Worm (Caenorhabditis elegans) whole organism, young adult: ENCODE measurements around the gene C27C12.3.
A peak's percentile ranks its signal among the peaks of the same experiment; 100 is the strongest.

Experiments used
- B0019.2 ChIP-seq: fragments of 200-800 bp; sonication (Bioruptor generic); conservative IDR thresholded peaks from 2 replicates; pipeline ENCODE4 v1.3.6; 2022; ENCODE audit warnings: missing genetic modification reagents, missing genetic modification characterization, missing compliant biosample characterization
- C06A6.2 ChIP-seq: fragments of 200-800 bp; sonication (Bioruptor generic); conservative IDR thresholded peaks from 2 replicates; pipeline ENCODE4 v1.3.6; 2022; ENCODE audit warnings: missing genetic modification characterization, missing compliant biosample characterization
- C17E4.6 ChIP-seq: fragments of 200-800 bp; sonication (Bioruptor generic); IDR thresholded peaks from 2 replicates; pipeline ENCODE4 v1.3.6; 2022; ENCODE audit warnings: missing genetic modification reagents, missing genetic modification characterization, missing compliant biosample characterization
- D2030.7 ChIP-seq: fragments of 200-800 bp; sonication (Bioruptor generic); IDR thresholded peaks from 2 replicates; pipeline ENCODE4 v1.3.6; 2022; ENCODE audit warnings: missing genetic modification reagents, missing genetic modification characterization, missing compliant biosample characterization
- F23B12.7 ChIP-seq: sonication (generic microtip); optimal IDR thresholded peaks from 2 replicates; lab custom pipeline; 2017; ENCODE audit warnings: missing genetic modification characterization, mild to moderate bottlenecking, missing compliant biosample characterization, antibody characterized with exemption, moderate library complexity; ENCODE audit not compliant: insufficient read depth
- F49E8.2 ChIP-seq: sonication (generic microtip); optimal IDR thresholded peaks from 3 replicates; lab custom pipeline; 2017; ENCODE audit warnings: missing genetic modification characterization, mild to moderate bottlenecking, missing compliant biosample characterization, antibody characterized with exemption, moderate library complexity; ENCODE audit not compliant: insufficient read depth
- F57A8.1 ChIP-seq: fragments of 200-800 bp; sonication (Bioruptor generic); optimal IDR thresholded peaks from 2 replicates; lab custom pipeline; 2018; ENCODE audit warnings: mild to moderate bottlenecking, missing genetic modification characterization, moderate library complexity, missing compliant biosample characterization
- K11D2.4 ChIP-seq: fragments of 200-800 bp; sonication (Bioruptor generic); IDR thresholded peaks from 2 replicates; pipeline ENCODE4 v1.3.6; 2022; ENCODE audit warnings: missing genetic modification reagents, missing genetic modification characterization, missing compliant biosample characterization
- T07F8.4 ChIP-seq: sonication (generic microtip); optimal IDR thresholded peaks from 2 replicates; lab custom pipeline; 2016; ENCODE audit warnings: mild to moderate bottlenecking, missing genetic modification characterization, moderate library complexity, missing compliant biosample characterization
- Y53F4B.3 ChIP-seq: fragments of 200-800 bp; sonication (Bioruptor generic); IDR thresholded peaks from 2 replicates; pipeline ENCODE4 v1.3.6; 2022; ENCODE audit warnings: missing genetic modification reagents, missing genetic modification characterization, missing compliant biosample characterization
- Y53G8AR.9 ChIP-seq: fragments of 200-800 bp; sonication (Bioruptor generic); conservative IDR thresholded peaks from 2 replicates; pipeline ENCODE4 v1.3.6; 2022; ENCODE audit warnings: missing genetic modification reagents, missing genetic modification characterization, missing compliant biosample characterization
- Y67H2A.10 ChIP-seq: fragments of 200-800 bp; sonication (Bioruptor generic); conservative IDR thresholded peaks from 2 replicates; pipeline ENCODE4 v1.3.6; 2022; ENCODE audit warnings: missing genetic modification reagents, missing genetic modification characterization, missing compliant biosample characterization
- Y79H2A.3 ChIP-seq: fragments of 200-800 bp; sonication (Bioruptor generic); conservative IDR thresholded peaks from 2 replicates; pipeline ENCODE4 v1.3.6; 2022; ENCODE audit warnings: missing genetic modification reagents, missing genetic modification characterization, missing compliant biosample characterization
- Y95B8A.8 ChIP-seq: fragments of 200-800 bp; sonication (Bioruptor generic); IDR thresholded peaks from 2 replicates; pipeline ENCODE4 v1.3.6; 2022; ENCODE audit warnings: missing genetic modification reagents, missing genetic modification characterization, missing compliant biosample characterization
- aptf-2 ChIP-seq: fragments of 200-800 bp; sonication (Bioruptor generic); conservative IDR thresholded peaks from 2 replicates; pipeline ENCODE4 v1.3.6; 2022; ENCODE audit warnings: missing genetic modification reagents, missing genetic modification characterization, missing compliant biosample characterization
- attf-5 ChIP-seq: fragments of 200-800 bp; sonication (Bioruptor generic); optimal IDR thresholded peaks from 2 replicates; lab custom pipeline; 2018; ENCODE audit warnings: mild to moderate bottlenecking, missing genetic modification characterization, missing compliant biosample characterization
- attf-6 ChIP-seq: fragments of 200-800 bp; sonication (Bioruptor generic); IDR thresholded peaks from 2 replicates; pipeline ENCODE4 v1.3.6; 2022; ENCODE audit warnings: missing genetic modification reagents, missing genetic modification characterization, missing compliant biosample characterization
- bed-1 ChIP-seq: fragments of 200-800 bp; sonication (Bioruptor generic); IDR thresholded peaks from 2 replicates; pipeline ENCODE4 v1.3.6; 2022; ENCODE audit warnings: missing genetic modification reagents, missing genetic modification characterization, missing compliant biosample characterization
- ccch-3 ChIP-seq: fragments of 200-800 bp; sonication (Bioruptor generic); optimal IDR thresholded peaks from 2 replicates; lab custom pipeline; 2018; ENCODE audit warnings: mild to moderate bottlenecking, missing genetic modification characterization, missing compliant biosample characterization
- cebp-2 ChIP-seq: fragments of 200-800 bp; sonication (Bioruptor generic); IDR thresholded peaks from 2 replicates; pipeline ENCODE4 v1.3.6; 2022; ENCODE audit warnings: missing genetic modification characterization, missing compliant biosample characterization
- ceh-100 ChIP-seq: fragments of 200-800 bp; sonication (Bioruptor generic); IDR thresholded peaks from 2 replicates; pipeline ENCODE4 v1.3.6; 2022; ENCODE audit warnings: missing genetic modification reagents, missing genetic modification characterization, missing compliant biosample characterization
- ceh-58 ChIP-seq: fragments of 200-800 bp; sonication (Bioruptor generic); IDR thresholded peaks from 2 replicates; pipeline ENCODE4 v1.3.6; 2022; ENCODE audit warnings: missing genetic modification characterization, missing compliant biosample characterization
- die-1 ChIP-seq: sonication (generic microtip); optimal IDR thresholded peaks from 2 replicates; lab custom pipeline; 2016; ENCODE audit warnings: missing genotype, mild to moderate bottlenecking, missing genetic modification characterization, missing compliant biosample characterization
- dox-1 ChIP-seq: fragments of 200-800 bp; sonication (Bioruptor generic); IDR thresholded peaks from 2 replicates; pipeline ENCODE4 v1.3.6; 2022; ENCODE audit warnings: missing genetic modification reagents, missing genetic modification characterization, missing compliant biosample characterization
- efl-1 ChIP-seq: fragments of 150-350 bp; optimal IDR thresholded peaks from 2 replicates; lab custom pipeline; 2014; ENCODE audit warnings: missing biosample characterization, missing genetic modification reagents, missing genetic modification characterization
- ekl-4 ChIP-seq: fragments of 200-800 bp; sonication (Bioruptor generic); IDR thresholded peaks from 2 replicates; pipeline ENCODE4 v1.3.6; 2022; ENCODE audit warnings: missing genetic modification reagents, missing genetic modification characterization, missing compliant biosample characterization
- fkh-3 ChIP-seq: sonication (generic microtip); optimal IDR thresholded peaks from 2 replicates; lab custom pipeline; 2016; ENCODE audit warnings: mild to moderate bottlenecking, missing genetic modification characterization, missing compliant biosample characterization
- gei-17 ChIP-seq: fragments of 200-800 bp; sonication (Bioruptor generic); optimal IDR thresholded peaks from 2 replicates; lab custom pipeline; 2018; ENCODE audit warnings: mild to moderate bottlenecking, missing genetic modification characterization, missing compliant biosample characterization
- hlh-26 ChIP-seq: fragments of 200-800 bp; sonication (Bioruptor generic); conservative IDR thresholded peaks from 2 replicates; pipeline ENCODE4 v1.3.6; 2022; ENCODE audit warnings: missing genetic modification reagents, missing genetic modification characterization, missing compliant biosample characterization
- hmg-1.2 ChIP-seq: fragments of 200-800 bp; sonication (Bioruptor generic); IDR thresholded peaks from 2 replicates; pipeline ENCODE4 v1.3.6; 2022; ENCODE audit warnings: missing genetic modification reagents, missing genetic modification characterization, missing compliant biosample characterization
- lin-35 ChIP-seq, 3 experiments: fragments of 150-350 bp in 2 of 3; sonication (generic microtip) in 1 of 3; optimal IDR thresholded peaks; 2 replicates each; lab custom pipeline; 2014 to 2018; ENCODE audit warnings: missing biosample characterization in 3 of 3, missing genetic modification characterization in 3 of 3, missing genetic modification reagents in 3 of 3
- mes-4 ChIP-seq: sonication (generic microtip); optimal IDR thresholded peaks from 2 replicates; lab custom pipeline; 2016; ENCODE audit warnings: missing genotype, missing genetic modification characterization, missing compliant biosample characterization
- mxl-1 ChIP-seq: sonication (generic microtip); optimal IDR thresholded peaks from 2 replicates; lab custom pipeline; 2016; ENCODE audit warnings: missing genetic modification characterization, missing compliant biosample characterization
- nfya-2 ChIP-seq: fragments of 200-800 bp; sonication (Bioruptor generic); IDR thresholded peaks from 2 replicates; pipeline ENCODE4 v1.3.6; 2022; ENCODE audit warnings: missing genetic modification reagents, missing genetic modification characterization, missing compliant biosample characterization
- nfyb-1 ChIP-seq: fragments of 200-800 bp; sonication (Bioruptor generic); IDR thresholded peaks from 2 replicates; pipeline ENCODE4 v1.3.6; 2022; ENCODE audit warnings: missing genetic modification reagents, missing genetic modification characterization, missing compliant biosample characterization
- nhr-90 ChIP-seq: sonication (generic microtip); optimal IDR thresholded peaks from 2 replicates; lab custom pipeline; 2016; ENCODE audit warnings: missing genotype, mild to moderate bottlenecking, missing genetic modification characterization, missing compliant biosample characterization
- sdz-38 ChIP-seq: sonication (generic microtip); optimal IDR thresholded peaks from 2 replicates; lab custom pipeline; 2016; ENCODE audit warnings: missing genotype, missing genetic modification characterization, missing compliant biosample characterization
- sea-2 ChIP-seq: fragments of 200-800 bp; sonication (Bioruptor generic); IDR thresholded peaks from 2 replicates; pipeline ENCODE4 v1.3.6; 2022; ENCODE audit warnings: missing genetic modification characterization, missing compliant biosample characterization
- snpc-1.3 ChIP-seq: sonication (generic microtip); optimal IDR thresholded peaks from 2 replicates; lab custom pipeline; 2017; ENCODE audit warnings: missing genetic modification characterization, mild to moderate bottlenecking, missing compliant biosample characterization, antibody characterized with exemption, moderate library complexity, missing genotype, missing genetic modification reagents; ENCODE audit not compliant: insufficient read depth
- snpc-3.4 ChIP-seq: sonication (generic microtip); optimal IDR thresholded peaks from 2 replicates; lab custom pipeline; 2017; ENCODE audit warnings: missing genetic modification characterization, mild to moderate bottlenecking, missing compliant biosample characterization, antibody characterized with exemption, moderate library complexity, missing genotype, missing genetic modification reagents
- snpc-4 ChIP-seq, 5 experiments: fragments of 150-350 bp in 1 of 5; sonication (generic microtip) in 4 of 5; optimal IDR thresholded peaks; 2 replicates each; lab custom pipeline; 2014 to 2018; ENCODE audit warnings: missing genetic modification characterization in 5 of 5, missing biosample characterization in 3 of 5, antibody characterized with exemption in 2 of 5, mild to moderate bottlenecking in 2 of 5, missing compliant biosample characterization in 2 of 5, missing genotype in 2 of 5, moderate library complexity in 2 of 5, missing genetic modification reagents in 1 of 5
- somi-1 ChIP-seq: fragments of 200-800 bp; sonication (Bioruptor generic); optimal IDR thresholded peaks from 2 replicates; lab custom pipeline; 2018; ENCODE audit warnings: mild to moderate bottlenecking, missing genetic modification characterization, missing compliant biosample characterization
- unc-62 ChIP-seq: fragments of 150-350 bp; optimal IDR thresholded peaks from 2 replicates; lab custom pipeline; 2014; ENCODE audit warnings: missing biosample characterization, missing genetic modification reagents, missing genetic modification characterization
- zim-3 ChIP-seq: sonication (generic microtip); optimal IDR thresholded peaks from 2 replicates; lab custom pipeline; 2017; ENCODE audit warnings: mild to moderate bottlenecking, missing genetic modification characterization, moderate library complexity, missing compliant biosample characterization
- ztf-25 ChIP-seq: fragments of 200-800 bp; sonication (Bioruptor generic); IDR thresholded peaks from 2 replicates; pipeline ENCODE4 v1.3.6; 2022; ENCODE audit warnings: missing genetic modification reagents, missing genetic modification characterization, missing compliant biosample characterization
- ztf-26 ChIP-seq: sonication (generic microtip); optimal IDR thresholded peaks from 2 replicates; lab custom pipeline; 2017; ENCODE audit warnings: missing genetic modification characterization, missing compliant biosample characterization
- ztf-28 ChIP-seq: fragments of 200-800 bp; sonication (Bioruptor generic); IDR thresholded peaks from 2 replicates; pipeline ENCODE4 v1.3.6; 2022; ENCODE audit warnings: missing genetic modification reagents, missing genetic modification characterization, missing compliant biosample characterization
- ztf-3 ChIP-seq: fragments of 200-800 bp; sonication (Bioruptor generic); optimal IDR thresholded peaks from 2 replicates; lab custom pipeline; 2018; ENCODE audit warnings: mild to moderate bottlenecking, missing genetic modification characterization, missing compliant biosample characterization

Gene C27C12.3

ce11 chrX:14853712-14854217, 11.9 kb downstream of the C27C12.3 start, which contains the start of the genes C27C12.1 and C27C12.4 (continued):
- TF ChIP-seq snpc-4 (GFP tag; optimal IDR thresholded peaks at IDR 0.05; lab: Kevin White, UChicago) (peak; percentile 21), snpc-4 (tag; optimal IDR thresholded peaks at IDR 0.05; lab: Kevin White, UChicago) (peak in 2 of 4 experiments; percentile 67 to 75), ztf-28 (GFP tag; lab: Robert Waterston, UW) (no peak), unc-62 (GFP tag; lab: Kevin White, UChicago) (no peak), nfyb-1 (GFP tag; lab: Robert Waterston, UW) (peak; percentile 57; the same call in 1 of the 2 replicates), D2030.7 (GFP tag; lab: Robert Waterston, UW) (no peak), Y67H2A.10 (GFP tag; lab: Robert Waterston, UW) (no peak), bed-1 (no peak), gei-17 (GFP tag; lab: Kevin White, UChicago) (peak; percentile 15), snpc-3.4 (no peak), ztf-3 (GFP tag; lab: Kevin White, UChicago) (no peak), C17E4.6 (no peak), somi-1 (GFP tag; lab: Kevin White, UChicago) (no peak), fkh-3 (tag; lab: Kevin White, UChicago) (no peak), hmg-1.2 (no peak; the same call in 1 of the 2 replicates), ekl-4 (GFP tag; lab: Robert Waterston, UW) (peak; percentile 57; the same call in 1 of the 2 replicates), aptf-2 (no peak), zim-3 (tag; lab: Kevin White, UChicago) (no peak), F23B12.7 (tag; lab: Kevin White, UChicago) (no peak), K11D2.4 (GFP tag; lab: Robert Waterston, UW) (peak; percentile 80), sea-2 (GFP tag; lab: Robert Waterston, UW) (no peak), lin-35 (GFP tag; optimal IDR thresholded peaks at IDR 0.05; lab: Kevin White, UChicago) (peak in 1 of 3 experiments; percentile 70), Y79H2A.3 (GFP tag; lab: Robert Waterston, UW) (no peak), cebp-2 (no peak), attf-5 (GFP tag; lab: Kevin White, UChicago) (peak; percentile 81), Y53G8AR.9 (GFP tag; lab: Robert Waterston, UW) (0 out of 2 replicates have a peak, but pooled peaks have one; percentile 59), Y95B8A.8 (GFP tag; lab: Robert Waterston, UW) (no peak), attf-6 (GFP tag; lab: Robert Waterston, UW) (no peak), nhr-90 (tag; lab: Kevin White, UChicago) (no peak), B0019.2 (GFP tag; lab: Robert Waterston, UW) (no peak), ztf-25 (GFP tag; lab: Robert Waterston, UW) (no peak), nfya-2 (GFP tag; lab: Robert Waterston, UW) (no peak), Y53F4B.3 (GFP tag; lab: Robert Waterston, UW) (no peak), F49E8.2 (no peak), dox-1 (GFP tag; lab: Robert Waterston, UW) (peak; percentile 77), snpc-1.3 (peak; percentile 0), hlh-26 (no peak), T07F8.4 (tag; lab: Kevin White, UChicago) (no peak), C06A6.2 (GFP tag; lab: Robert Waterston, UW) (peak; percentile 35; the same call in 1 of the 2 replicates), ccch-3 (GFP tag; lab: Kevin White, UChicago) (no peak), F57A8.1 (no peak), ceh-100 (GFP tag; lab: Robert Waterston, UW) (no peak), sdz-38 (tag; lab: Kevin White, UChicago) (no peak), die-1 (no peak), mxl-1 (tag; lab: Kevin White, UChicago) (no peak), ceh-58 (GFP tag; lab: Robert Waterston, UW) (no peak), ztf-26 (tag; lab: Kevin White, UChicago) (peak; percentile 38), efl-1 (GFP tag; lab: Kevin White, UChicago) (no peak), mes-4 (tag; lab: Kevin White, UChicago) (no peak)
